Worm (Caenorhabditis elegans): ENCODE results near the gene txbp-3.
A peak's percentile ranks its signal among the peaks of the same experiment; 100 is the strongest.

txbp-3 gene

DNA sequence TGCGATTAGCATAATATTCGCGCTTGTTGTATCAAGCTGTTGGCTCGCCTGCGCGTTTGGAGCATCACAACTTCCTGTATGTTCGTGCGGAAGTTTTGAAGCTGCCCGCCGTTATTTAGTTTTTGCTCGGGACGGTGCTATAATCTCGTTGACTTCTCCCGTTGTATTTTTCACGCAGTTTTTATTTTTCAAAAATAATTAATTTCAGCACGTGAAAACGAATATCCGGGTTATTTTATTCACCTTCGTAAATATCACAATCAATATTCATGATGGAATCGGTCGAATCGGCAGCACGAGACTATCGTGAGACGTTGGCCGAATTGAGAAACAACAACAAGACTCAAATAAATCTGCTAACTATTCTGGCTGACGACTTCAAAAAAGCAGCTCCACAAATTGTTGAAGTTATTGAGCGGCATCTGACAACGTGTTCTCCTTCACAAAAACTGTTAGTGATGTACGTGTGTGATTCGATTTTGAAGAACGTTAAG, 22.1 kb downstream of the txbp-3 start (continued):
- peak; percentile 55; the same call in 1 of the 2 replicates for TF ChIP-seq lir-1 (GFP tag; conservative IDR thresholded peaks at IDR 0.05)
- peak; percentile 52 for TF ChIP-seq lin-54 (GFP tag; optimal IDR thresholded peaks at IDR 0.05)
- no peak for TF ChIP-seq ztf-18 (tag; optimal IDR thresholded peaks at IDR 0.05)
- peak in 1 of 3 experiments; percentile 20 for TF ChIP-seq lin-35 (GFP tag; optimal IDR thresholded peaks at IDR 0.05)
- peak; percentile 66 for TF ChIP-seq dox-1 (GFP tag; IDR thresholded peaks at IDR 0.05)
- no peak for TF ChIP-seq madf-8 (GFP tag; conservative IDR thresholded peaks at IDR 0.05)
- TF ChIP-seq F39B2.1 (GFP tag; IDR thresholded peaks at IDR 0.05) = 0 out of 2 replicates have a peak, but pooled peaks have one; percentile 58
- peak; percentile 51; the same call in 1 of the 2 replicates for TF ChIP-seq ekl-4 (GFP tag; IDR thresholded peaks at IDR 0.05)
- TF ChIP-seq attf-3 (GFP tag; conservative IDR thresholded peaks at IDR 0.05) = peak; percentile 16; the same call in 1 of the 2 replicates
- TF ChIP-seq ztf-3 (GFP tag; optimal IDR thresholded peaks at IDR 0.05) = no peak
- peak; percentile 67; the same call in 1 of the 2 replicates for TF ChIP-seq Y79H2A.3 (GFP tag; conservative IDR thresholded peaks at IDR 0.05)
- TF ChIP-seq dpl-1 (GFP tag; optimal IDR thresholded peaks at IDR 0.05) = no peak
- TF ChIP-seq bed-2 (GFP tag; IDR thresholded peaks at IDR 0.05) = no peak
- TF ChIP-seq ceh-40 (GFP tag; IDR thresholded peaks at IDR 0.05) = 0 out of 2 replicates have a peak, but pooled peaks have one; percentile 16
- TF ChIP-seq unc-62 (GFP tag; optimal IDR thresholded peaks at IDR 0.05) = no peak
- TF ChIP-seq aptf-2 (GFP tag; conservative IDR thresholded peaks at IDR 0.05) = no peak
- peak; percentile 36; the same call in 1 of the 2 replicates for TF ChIP-seq F33H1.4 (GFP tag; IDR thresholded peaks at IDR 0.05)
- peak; percentile 45 for TF ChIP-seq nhr-90 (tag; optimal IDR thresholded peaks at IDR 0.05)
- TF ChIP-seq F49E8.2 (tag; optimal IDR thresholded peaks at IDR 0.05; ENCODE audit: insufficient read depth) = no peak
- no peak for TF ChIP-seq fkh-3 (tag; optimal IDR thresholded peaks at IDR 0.05)
- no peak for TF ChIP-seq let-526 (GFP tag; IDR thresholded peaks at IDR 0.05)
- peak; percentile 45; the same call in 1 of the 2 replicates for TF ChIP-seq pbrm-1 (GFP tag; IDR thresholded peaks at IDR 0.05)
- TF ChIP-seq mes-4 (tag; optimal IDR thresholded peaks at IDR 0.05) = no peak
- no peak for TF ChIP-seq C17E4.6 (GFP tag; IDR thresholded peaks at IDR 0.05)
- peak; percentile 60; the same call in 1 of the 2 replicates for TF ChIP-seq K11D2.4 (GFP tag; IDR thresholded peaks at IDR 0.05)
- TF ChIP-seq egl-18 (GFP tag; IDR thresholded peaks at IDR 0.05) = no peak
- TF ChIP-seq ama-1 (optimal IDR thresholded peaks at IDR 0.05) = peak; percentile 90
- peak in 1 of 2 experiments; percentile 39 for TF ChIP-seq ama-1 (GFP tag; optimal IDR thresholded peaks at IDR 0.05)
- TF ChIP-seq him-1 (tag; optimal IDR thresholded peaks at IDR 0.05) = no peak
- TF ChIP-seq K12H6.12 (tag; optimal IDR thresholded peaks at IDR 0.05) = no peak
- peak; percentile 19 for TF ChIP-seq B0261.1 (tag; optimal IDR thresholded peaks at IDR 0.05)
- TF ChIP-seq ccch-3 (GFP tag; optimal IDR thresholded peaks at IDR 0.05) = no peak
- peak; percentile 58 for TF ChIP-seq hrde-1 (tag; optimal IDR thresholded peaks at IDR 0.05; ENCODE audit: borderline replicate concordance)
- TF ChIP-seq xnd-1 (tag; optimal IDR thresholded peaks at IDR 0.05) = no peak
- peak; percentile 11; the same call in 1 of the 2 replicates for TF ChIP-seq Y56A3A.18 (GFP tag; IDR thresholded peaks at IDR 0.05)
- TF ChIP-seq Y53F4B.3 (GFP tag; IDR thresholded peaks at IDR 0.05) = peak; percentile 53; the same call in 1 of the 2 replicates
- TF ChIP-seq T07F8.4 (tag; optimal IDR thresholded peaks at IDR 0.05) = peak; percentile 5
- TF ChIP-seq mel-28 (tag; optimal IDR thresholded peaks at IDR 0.05; ENCODE audit: borderline replicate concordance) = peak; percentile 37
- peak; percentile 9 for TF ChIP-seq nhr-80 (tag; optimal IDR thresholded peaks at IDR 0.05)
- TF ChIP-seq zfh-2 (GFP tag; conservative IDR thresholded peaks at IDR 0.05) = no peak
- peak; percentile 57 for TF ChIP-seq rcor-1 (GFP tag; IDR thresholded peaks at IDR 0.05)
- no peak for TF ChIP-seq lag-1 (GFP tag; IDR thresholded peaks at IDR 0.05)
- TF ChIP-seq Y95B8A.8 (GFP tag; IDR thresholded peaks at IDR 0.05) = peak; percentile 84
- TF ChIP-seq hmg-1.2 (GFP tag; IDR thresholded peaks at IDR 0.05) = peak; percentile 27; the same call in 1 of the 2 replicates
- peak; percentile 12; the same call in 1 of the 2 replicates for TF ChIP-seq Y67H2A.10 (GFP tag; conservative IDR thresholded peaks at IDR 0.05)
- no peak for TF ChIP-seq unc-130 (GFP tag; optimal IDR thresholded peaks at IDR 0.05)
- TF ChIP-seq chd-7 (tag; optimal IDR thresholded peaks at IDR 0.05) = peak; percentile 27
- no peak for TF ChIP-seq nhr-27 (tag; optimal IDR thresholded peaks at IDR 0.05)

All from whole organism, young adult.